Fruit fly (Drosophila melanogaster): ENCODE data around the gene CG44355.
A peak's percentile ranks its signal among the peaks of the same experiment; 100 is the strongest.

Gene CG44355

DNA sequence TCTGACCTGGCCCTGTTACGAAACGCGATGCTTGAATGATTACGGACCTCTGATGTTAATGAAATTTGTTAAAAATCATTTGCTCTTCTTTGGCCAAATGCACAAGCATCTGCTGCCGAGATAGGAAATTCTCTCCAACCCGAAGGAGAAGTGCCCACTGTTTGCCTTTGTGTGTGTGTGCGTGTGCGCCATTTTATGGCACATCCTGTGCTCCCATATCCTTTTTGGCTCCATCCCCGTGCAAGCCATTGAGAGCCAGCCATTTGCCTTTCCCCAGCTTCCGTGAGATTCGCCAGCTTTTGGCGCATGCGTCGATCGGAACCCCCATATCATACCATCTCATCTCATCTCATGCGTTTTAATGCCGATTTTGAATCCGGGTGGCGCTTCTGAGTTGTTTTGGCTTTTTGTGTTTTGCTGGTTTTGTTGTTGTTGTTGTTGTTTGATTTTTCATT lies 14.5 kb upstream of the CG44355 start, which contains the start of gene CG4328:
TSS of gene CG4328 (minus strand) at position 51 of the 455 bp plus-strand sequence.
- TF ChIP-seq CG17801 (GFP tag; optimal IDR thresholded peaks at IDR 0.05; ENCODE audit: partially characterized antibody) = no peak

DNA sequence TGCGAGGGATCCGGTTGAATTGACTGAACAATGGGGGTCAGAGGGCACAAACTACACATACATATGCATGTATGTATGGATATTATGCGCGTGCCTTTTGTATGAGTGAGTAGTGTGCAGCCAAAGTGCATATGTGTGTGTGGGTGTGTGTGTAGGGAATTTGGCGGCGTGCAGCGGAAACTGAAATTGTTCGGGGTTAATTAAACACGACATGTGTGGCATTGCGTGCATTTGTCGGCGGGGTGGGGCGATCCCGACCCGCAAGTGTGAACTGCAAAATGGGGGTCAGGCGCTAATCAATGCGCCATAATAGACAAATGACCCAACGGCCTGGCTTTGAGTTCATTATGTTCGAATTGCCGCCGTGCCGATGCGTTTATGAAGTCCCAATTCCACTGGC lies 12.5 kb upstream of the CG44355 start:
- no peak for TF ChIP-seq CG17801 (GFP tag; optimal IDR thresholded peaks at IDR 0.05; ENCODE audit: partially characterized antibody)

DNA sequence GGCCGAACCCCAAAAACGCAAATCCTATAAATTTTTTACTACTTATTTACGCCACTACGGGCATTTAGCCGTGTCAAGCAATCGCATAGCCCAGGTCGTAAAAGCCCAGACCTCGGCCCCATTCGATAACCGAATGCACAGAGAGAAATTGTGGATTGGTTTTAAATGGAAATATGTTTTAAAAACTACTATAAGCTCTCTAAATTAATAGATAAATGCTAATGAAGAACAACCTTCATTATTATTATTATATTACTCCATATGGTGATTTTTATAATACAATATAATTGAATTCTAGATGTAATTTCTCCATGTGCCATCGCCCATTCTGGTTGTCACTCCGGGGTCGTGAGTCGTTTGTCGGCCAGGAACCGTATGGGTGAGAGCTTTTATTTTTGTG lies 4.7 kb upstream of the CG44355 start:
- no peak for TF ChIP-seq CG17801 (GFP tag; optimal IDR thresholded peaks at IDR 0.05; ENCODE audit: partially characterized antibody)

DNA sequence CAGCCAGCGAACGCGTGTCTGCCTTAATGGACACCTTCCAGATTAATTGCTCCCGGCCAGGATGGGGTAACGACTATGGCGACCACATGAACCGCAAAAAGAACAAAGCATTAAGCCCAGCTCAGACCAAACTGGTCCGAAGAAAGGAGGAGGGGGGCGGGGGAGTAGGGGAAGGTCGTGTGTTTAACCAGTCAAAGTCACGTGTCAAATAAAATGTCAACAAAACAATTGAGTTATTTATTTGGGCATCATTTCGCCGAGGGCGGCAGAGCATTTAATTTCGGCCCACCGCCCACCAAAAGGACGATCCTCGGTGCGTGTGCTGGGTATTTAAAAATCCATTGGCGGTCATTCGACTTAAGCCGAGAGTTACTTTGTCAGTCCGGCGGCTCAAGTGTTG lies 2.7 kb downstream of the CG44355 start:
- no peak for TF ChIP-seq CG17801 (GFP tag; optimal IDR thresholded peaks at IDR 0.05; ENCODE audit: partially characterized antibody)

DNA sequence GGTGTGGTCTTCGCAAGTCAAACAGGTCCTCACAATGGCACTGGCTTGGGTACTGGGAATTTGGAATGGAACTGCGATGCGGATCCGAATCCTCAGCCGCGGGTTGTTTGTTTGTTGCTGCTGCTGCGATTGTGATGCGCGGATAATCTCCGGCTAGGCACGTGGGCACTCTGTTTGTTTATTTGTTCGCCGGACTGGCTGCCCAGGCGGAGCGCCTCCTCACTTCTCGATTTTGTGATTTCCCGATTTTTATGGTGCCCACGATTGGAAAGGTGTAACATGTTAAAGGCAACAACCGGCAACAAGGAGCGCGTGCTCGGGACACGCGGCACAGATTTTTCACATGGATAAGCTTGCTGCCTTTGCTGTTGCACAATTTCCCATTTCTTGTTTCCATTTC lies 9.2 kb downstream of the CG44355 start:
- TF ChIP-seq CG17801 (GFP tag; optimal IDR thresholded peaks at IDR 0.05; ENCODE audit: partially characterized antibody) = no peak

DNA sequence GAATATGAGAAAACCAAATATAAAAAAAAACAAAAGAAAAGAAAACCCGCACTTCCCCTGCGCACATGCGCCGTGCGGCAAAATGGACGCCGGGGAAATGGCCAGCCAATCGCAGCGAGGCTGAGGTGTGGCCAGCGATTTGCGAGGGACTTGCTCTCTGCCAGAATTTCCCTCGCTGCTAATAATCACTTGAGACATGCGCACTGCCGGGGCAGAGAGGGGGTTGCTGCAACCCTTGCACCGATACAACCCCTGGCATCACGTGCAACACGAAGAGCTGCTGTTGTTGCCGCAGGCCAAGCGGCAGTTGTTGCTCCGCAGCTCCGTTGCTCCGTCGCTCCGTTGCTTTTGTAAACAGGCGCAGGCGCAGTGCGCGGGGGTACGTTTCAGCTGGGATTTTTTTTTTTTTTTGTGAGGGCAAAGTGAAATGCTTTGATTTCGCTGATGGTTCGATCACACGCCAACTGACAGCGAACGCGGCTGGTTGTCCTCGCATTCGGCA lies 18.2 kb downstream of the CG44355 start, which contains the start of gene Lmx1a:
TSS of gene Lmx1a (plus strand) at position 452 of the 502 bp plus-strand sequence.
- no peak for TF ChIP-seq CG17801 (GFP tag; optimal IDR thresholded peaks at IDR 0.05; ENCODE audit: partially characterized antibody)

DNA sequence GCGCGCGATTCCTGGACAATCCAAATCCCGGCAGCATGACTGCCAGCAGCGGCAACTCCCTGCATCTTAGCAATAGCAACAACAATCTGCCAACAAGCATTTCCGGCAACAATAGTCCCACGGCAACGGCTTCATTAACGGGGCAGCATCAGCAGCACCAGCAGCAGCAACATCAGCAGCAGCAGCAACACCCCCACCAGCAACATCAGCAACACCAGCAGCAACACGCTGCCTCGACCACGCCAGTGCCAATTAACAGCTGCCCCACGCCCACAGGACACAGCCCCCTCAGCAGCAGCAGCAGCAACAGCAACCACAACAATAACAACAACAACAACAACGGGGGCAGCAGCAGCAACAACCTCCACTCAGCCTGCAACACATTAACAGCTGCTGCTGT lies 18.9 kb downstream of the CG44355 start:
- TF ChIP-seq CG17801 (GFP tag; optimal IDR thresholded peaks at IDR 0.05; ENCODE audit: partially characterized antibody) = no peak

DNA sequence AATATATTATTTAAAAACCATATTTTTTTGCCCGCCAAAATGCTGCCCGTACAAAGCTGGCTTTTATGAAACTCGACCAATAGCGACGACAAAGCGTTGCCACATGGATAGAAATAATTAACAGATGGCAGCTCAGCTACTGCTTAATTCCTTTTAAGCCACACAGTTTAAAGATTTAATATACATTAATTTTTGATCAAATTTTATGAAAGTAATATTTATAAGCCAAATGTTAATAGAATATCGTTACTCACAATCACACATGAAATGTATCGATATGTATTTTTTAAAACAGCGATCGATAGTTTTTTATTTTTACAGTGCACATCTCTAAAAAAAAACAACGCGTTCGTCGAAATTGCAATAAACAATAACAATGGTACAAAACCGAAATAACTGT lies 25.7 kb downstream of the CG44355 start, which contains the start of gene CG10418:
TSS of gene CG10418 (plus strand) at position 338 of the 400 bp plus-strand sequence.
- TF ChIP-seq CG17801 (GFP tag; optimal IDR thresholded peaks at IDR 0.05; ENCODE audit: partially characterized antibody) = peak; percentile 9

DNA sequence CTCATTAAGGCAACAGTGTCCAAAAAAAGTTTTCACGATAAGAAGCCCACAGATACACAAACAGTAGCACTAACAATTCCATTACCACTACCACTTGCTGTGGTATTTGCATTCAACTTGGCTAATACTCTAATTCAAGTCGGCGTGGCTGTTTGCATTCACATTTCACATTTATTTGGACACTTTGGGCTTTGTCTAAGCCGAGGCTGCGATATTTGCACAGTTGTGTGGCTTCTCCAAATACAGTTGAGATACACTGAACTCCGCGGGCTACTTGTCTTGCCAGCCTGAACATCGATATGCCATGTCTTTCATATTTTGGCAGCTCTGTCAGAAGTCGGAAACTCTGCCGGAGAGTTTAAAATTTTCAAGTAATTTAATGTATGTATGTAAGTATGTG lies 39.7 kb downstream of the CG44355 start:
- no peak for TF ChIP-seq CG17801 (GFP tag; optimal IDR thresholded peaks at IDR 0.05; ENCODE audit: partially characterized antibody)

DNA sequence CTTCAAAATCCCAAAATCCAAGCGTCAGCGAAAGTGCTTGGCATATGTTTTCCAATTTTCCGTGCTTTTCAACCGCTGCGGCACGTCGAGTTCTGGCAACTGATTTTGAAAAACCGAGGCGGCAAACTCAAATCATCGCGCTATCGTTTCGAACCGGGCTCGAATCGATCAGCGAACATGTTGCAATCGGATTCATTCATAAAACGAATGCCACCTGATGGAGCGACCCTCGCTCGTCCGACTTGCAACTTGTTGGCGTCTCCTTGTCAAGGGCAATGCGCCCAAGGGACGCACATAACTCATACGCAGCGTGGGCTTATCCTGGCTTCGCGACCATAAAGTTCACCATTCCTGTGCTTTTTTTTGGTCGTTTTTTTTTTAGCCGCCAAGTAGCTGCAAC lies 40.8 kb downstream of the CG44355 start, which contains the start of gene CrzR:
TSS of gene CrzR (minus strand) at position 105 of the 400 bp plus-strand sequence.
- no peak for TF ChIP-seq CG17801 (GFP tag; optimal IDR thresholded peaks at IDR 0.05; ENCODE audit: partially characterized antibody)

Measured in ovary, adult (tissue).